Fruit fly (Drosophila melanogaster) whole organism, embryonic: ENCODE results near the gene CG13601.

Source experiments
- Adf1 ChIP-seq: fragments of 200-800 bp; sonication (Bioruptor generic); IDR thresholded peaks from 2 replicates; pipeline ENCODE4 v1.3.6; 2022; ENCODE audit warnings: missing biosample characterization, missing genetic modification characterization
- CG18476 ChIP-seq: fragments of 200-800 bp; sonication (Bioruptor generic); optimal IDR thresholded peaks from 2 replicates; lab custom pipeline; 2016; ENCODE audit warnings: missing biosample characterization, mild to moderate bottlenecking, missing genetic modification characterization
- CG33213 ChIP-seq: fragments of 200-800 bp; sonication (Bioruptor generic); optimal IDR thresholded peaks from 3 replicates; lab custom pipeline; 2016; ENCODE audit warnings: missing biosample characterization, missing genetic modification characterization
- CG6813 ChIP-seq: fragments of 200-800 bp; sonication (Bioruptor generic); optimal IDR thresholded peaks from 2 replicates; lab custom pipeline; 2017; ENCODE audit warnings: missing biosample characterization, missing genetic modification characterization, mild to moderate bottlenecking, moderate library complexity, missing genetic modification reagents
- CG9727 ChIP-seq: fragments of 200-800 bp; sonication (Bioruptor generic); optimal IDR thresholded peaks from 3 replicates; lab custom pipeline; 2017; ENCODE audit warnings: missing biosample characterization, mild to moderate bottlenecking, missing genetic modification characterization
- CrebB ChIP-seq: fragments of 200-800 bp; sonication (Bioruptor generic); optimal IDR thresholded peaks from 3 replicates; lab custom pipeline; 2018; ENCODE audit warnings: missing biosample characterization, mild to moderate bottlenecking, missing genetic modification characterization
- ERR ChIP-seq: fragments of 200-800 bp; sonication (Bioruptor generic); optimal IDR thresholded peaks from 2 replicates; lab custom pipeline; 2016; ENCODE audit warnings: missing biosample characterization, missing genetic modification characterization
- HLH54F ChIP-seq: fragments of 200-800 bp; sonication (Bioruptor generic); optimal IDR thresholded peaks from 3 replicates; lab custom pipeline; 2016; ENCODE audit warnings: missing biosample characterization, missing genetic modification characterization
- crc ChIP-seq: fragments of 200-800 bp; sonication (Bioruptor generic); optimal IDR thresholded peaks from 2 replicates; lab custom pipeline; 2016; ENCODE audit warnings: missing biosample characterization, missing genetic modification characterization
- mld ChIP-seq: fragments of 200-800 bp; sonication (Bioruptor generic); IDR thresholded peaks from 3 replicates; pipeline ENCODE4 v1.3.6; 2022; ENCODE audit warnings: missing biosample characterization, missing genetic modification characterization; ENCODE audit not compliant: partially characterized antibody
- phol ChIP-seq: fragments of 200-800 bp; sonication (Bioruptor generic); optimal IDR thresholded peaks from 3 replicates; lab custom pipeline; 2018; ENCODE audit warnings: missing biosample characterization, mild to moderate bottlenecking, missing genetic modification characterization, moderate library complexity
- yki ChIP-seq: fragments of >200 bp; optimal IDR thresholded peaks from 3 replicates; lab custom pipeline; 2018

DNA sequence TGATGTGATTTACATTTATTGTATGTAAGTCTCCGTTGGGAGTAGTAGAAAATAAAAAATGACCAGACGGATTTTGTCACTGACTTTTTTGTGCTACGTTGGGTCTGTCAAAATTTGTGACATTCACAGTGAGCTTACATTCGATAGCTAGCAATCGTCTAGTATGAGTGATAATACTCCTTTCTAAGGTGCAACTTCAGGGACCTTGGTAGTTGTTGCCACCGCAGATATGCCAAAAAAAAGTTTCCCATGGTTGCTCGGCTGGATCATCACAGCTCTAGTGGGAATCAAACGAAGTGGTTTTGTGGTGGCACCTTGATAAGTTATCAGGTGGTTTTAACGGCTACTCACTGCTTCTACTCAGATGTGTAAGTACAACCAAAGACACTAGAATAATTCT, 34.0 kb downstream of the CG13601 start, which contains the start of gene tbrd-1:
- no peak for TF ChIP-seq ERR (GFP tag; lab: Kevin White, UChicago)
- TF ChIP-seq crc (GFP tag; lab: Kevin White, UChicago), result no peak
- TF ChIP-seq CG18476 (GFP tag; lab: Kevin White, UChicago), result no peak
- no peak for TF ChIP-seq CG9727
- no peak for TF ChIP-seq phol
- no peak for TF ChIP-seq CG6813 (GFP tag; lab: Kevin White, UChicago)
- no peak for TF ChIP-seq mld (GFP tag; lab: Robert Waterston, UW)
- no peak for TF ChIP-seq CG33213 (GFP tag; lab: Kevin White, UChicago)
- no peak for TF ChIP-seq yki (lab: Kevin White, UChicago)
- no peak for TF ChIP-seq CrebB (tag; lab: Kevin White, UChicago)
- no peak for TF ChIP-seq Adf1 (GFP tag; lab: Robert Waterston, UW)
- TF ChIP-seq HLH54F (GFP tag; lab: Kevin White, UChicago), result no peak
